Fruit fly (Drosophila melanogaster): ENCODE measurements around the gene Pka-R1.
A peak's percentile ranks its signal among the peaks of the same experiment; 100 is the strongest.

The Pka-R1 gene

DNA sequence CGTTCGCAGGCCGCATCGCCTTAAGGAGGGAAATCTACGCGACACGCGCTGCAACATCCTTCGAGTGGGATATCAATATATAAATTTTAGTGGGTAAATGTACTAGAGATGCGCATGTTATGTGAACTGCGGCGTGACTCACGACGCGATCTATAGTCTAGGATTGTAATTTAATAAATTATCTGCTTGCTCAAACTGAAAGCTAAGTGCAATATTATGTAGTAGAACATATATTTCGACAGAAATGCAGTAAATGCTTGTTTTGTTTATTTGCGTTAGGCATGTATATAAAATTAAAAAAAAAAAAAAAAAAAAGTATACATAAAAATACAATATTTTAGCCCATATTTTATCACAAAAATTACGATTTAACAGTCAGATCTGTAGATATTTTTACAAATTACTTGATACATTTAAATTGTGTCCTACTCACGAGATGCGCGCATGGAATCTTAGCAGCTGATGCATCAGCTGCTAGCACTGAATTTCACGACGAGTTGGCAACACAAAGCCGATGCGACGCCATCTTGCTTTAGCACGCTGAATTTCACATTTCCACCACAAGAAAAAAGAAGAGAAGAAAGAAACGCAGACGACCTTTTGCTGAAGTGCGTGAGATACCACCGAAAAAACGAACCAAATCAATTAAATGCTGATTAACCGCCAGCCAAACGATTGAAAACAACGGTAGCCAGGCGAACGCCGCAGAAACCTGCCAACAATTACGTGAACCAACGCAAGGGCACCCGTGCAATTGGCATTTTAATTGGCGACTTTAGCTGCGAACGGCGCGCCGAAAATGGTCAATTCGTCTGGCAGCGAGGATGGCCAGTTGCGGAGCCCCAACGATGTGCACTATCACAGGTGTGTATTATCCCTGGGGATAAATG lies 44.7 kb upstream of the Pka-R1 start, which contains the start of the genes CG4042 and Pitslre (continued):
- TF ChIP-seq zfh1 (GFP tag; IDR thresholded peaks at IDR 0.05) = 0 out of 3 replicates have a peak, but pooled peaks have one; percentile 47
- peak; percentile 38 for TF ChIP-seq CG12391 (tag; optimal IDR thresholded peaks at IDR 0.05)
- 0 out of 2 replicates have a peak, but pooled peaks have one; percentile 8 for TF ChIP-seq seq (GFP tag; IDR thresholded peaks at IDR 0.05)
- no peak for TF ChIP-seq Awh (GFP tag; IDR thresholded peaks at IDR 0.05)
- 0 out of 3 replicates have a peak, but pooled peaks have one; percentile 37 for TF ChIP-seq Dbx (GFP tag; IDR thresholded peaks at IDR 0.05)
- TF ChIP-seq tio (GFP tag; optimal IDR thresholded peaks at IDR 0.05) = peak; percentile 58
- no peak for TF ChIP-seq salm (tag; optimal IDR thresholded peaks at IDR 0.05)
- 0 out of 2 replicates have a peak, but pooled peaks have one; percentile 33 for TF ChIP-seq CG31441 (GFP tag; IDR thresholded peaks at IDR 0.05)
- peak; percentile 37 for TF ChIP-seq CG14710 (tag; optimal IDR thresholded peaks at IDR 0.05)
- peak; percentile 74; the same call in 2 of the 3 replicates for TF ChIP-seq knrl (GFP tag; IDR thresholded peaks at IDR 0.05; ENCODE audit: partially characterized antibody)
- peak; percentile 40 for TF ChIP-seq bcd (GFP tag; optimal IDR thresholded peaks at IDR 0.05)
- peak; percentile 24; the same call in 1 of the 2 replicates for TF ChIP-seq ssp (GFP tag; IDR thresholded peaks at IDR 0.05)
- TF ChIP-seq Sry-δ (GFP tag; optimal IDR thresholded peaks at IDR 0.05) = peak; percentile 55
- TF ChIP-seq tap (tag; optimal IDR thresholded peaks at IDR 0.05) = peak; percentile 31
- TF ChIP-seq ind (GFP tag; optimal IDR thresholded peaks at IDR 0.05) = peak; percentile 56
- TF ChIP-seq CG6689 (GFP tag; IDR thresholded peaks at IDR 0.05) = peak; percentile 65
- TF ChIP-seq vfl (GFP tag; optimal IDR thresholded peaks at IDR 0.05) = peak; percentile 2
- TF ChIP-seq Max (GFP tag; optimal IDR thresholded peaks at IDR 0.05) = peak; percentile 59
- TF ChIP-seq jing (GFP tag; optimal IDR thresholded peaks at IDR 0.05) = no peak
- peak; percentile 60 for TF ChIP-seq CG2712 (tag; optimal IDR thresholded peaks at IDR 0.05)
- TF ChIP-seq CG18619 (GFP tag; optimal IDR thresholded peaks at IDR 0.05) = peak; percentile 14
- no peak for TF ChIP-seq TFAM (GFP tag; optimal IDR thresholded peaks at IDR 0.05)
- TF ChIP-seq CG10267 (tag; optimal IDR thresholded peaks at IDR 0.05) = peak; percentile 31
- TF ChIP-seq CG11695 (GFP tag; IDR thresholded peaks at IDR 0.05) = peak; percentile 49; the same call in 1 of the 3 replicates
- TF ChIP-seq Hr51 (GFP tag; optimal IDR thresholded peaks at IDR 0.05) = peak; percentile 19 to 40
- TF ChIP-seq Jarid2 (GFP tag; optimal IDR thresholded peaks at IDR 0.05) = no peak
- peak; percentile 28 for TF ChIP-seq CG10209 (GFP tag; optimal IDR thresholded peaks at IDR 0.05)
- peak; percentile 37 for TF ChIP-seq D19A (tag; optimal IDR thresholded peaks at IDR 0.05)
- no peak for TF ChIP-seq CG10366 (GFP tag; IDR thresholded peaks at IDR 0.05)
- no peak for TF ChIP-seq ac (GFP tag; optimal IDR thresholded peaks at IDR 0.05)
- peak; percentile 32 for TF ChIP-seq CG17385 (GFP tag; optimal IDR thresholded peaks at IDR 0.05)
- TF ChIP-seq cwo (GFP tag; optimal IDR thresholded peaks at IDR 0.05) = peak; percentile 7
- peak; percentile 5 for TF ChIP-seq psq (GFP tag; optimal IDR thresholded peaks at IDR 0.05)
- peak; percentile 44 for TF ChIP-seq slbo (GFP tag; IDR thresholded peaks at IDR 0.05)
- TF ChIP-seq PHDP (tag; optimal IDR thresholded peaks at IDR 0.05) = peak; percentile 16
- peak; percentile 47 for TF ChIP-seq Fer1 (GFP tag; optimal IDR thresholded peaks at IDR 0.05)
- peak; percentile 73 for TF ChIP-seq unc-4 (GFP tag; IDR thresholded peaks at IDR 0.05; ENCODE audit: partially characterized antibody)
- 0 out of 2 replicates have a peak, but pooled peaks have one; percentile 17 for TF ChIP-seq lmd (GFP tag; IDR thresholded peaks at IDR 0.05)
- peak; percentile 78 for TF ChIP-seq Scr (GFP tag; IDR thresholded peaks at IDR 0.05; ENCODE audit: partially characterized antibody)
- TF ChIP-seq CG4360 (GFP tag; IDR thresholded peaks at IDR 0.05) = no peak
- peak; percentile 33; the same call in 1 of the 2 replicates for TF ChIP-seq Bgb (GFP tag; IDR thresholded peaks at IDR 0.05; ENCODE audit: partially characterized antibody)
- peak; percentile 28 for TF ChIP-seq Oli (tag; optimal IDR thresholded peaks at IDR 0.05)
- TF ChIP-seq dmrt11E (tag; optimal IDR thresholded peaks at IDR 0.05) = peak; percentile 18
- no peak for TF ChIP-seq CG16863 (GFP tag; optimal IDR thresholded peaks at IDR 0.05)
- TF ChIP-seq Ets65A (GFP tag) = peak; percentile 83
- TF ChIP-seq CG13424 (tag; optimal IDR thresholded peaks at IDR 0.05) = peak; percentile 51
- TF ChIP-seq CG4820 (GFP tag; optimal IDR thresholded peaks at IDR 0.05) = peak; percentile 37
